Fruit fly (Drosophila melanogaster) whole organism, wandering third instar larva: ENCODE measurements around the gene out.

ENCODE experiments used
- Abd-B ChIP-seq: fragments of >200 bp; optimal IDR thresholded peaks from 2 replicates; lab custom pipeline; 2017; ENCODE audit warnings: missing biosample characterization, missing genetic modification characterization
- CG32264 ChIP-seq: fragments of 200-800 bp; sonication (Bioruptor generic); optimal IDR thresholded peaks from 2 replicates; lab custom pipeline; 2016; ENCODE audit warnings: missing biosample characterization, missing genetic modification characterization
- Hr78 ChIP-seq: fragments of >200 bp; optimal IDR thresholded peaks from 2 replicates; lab custom pipeline; 2017; ENCODE audit warnings: missing biosample characterization, missing genetic modification characterization
- Myc ChIP-seq: fragments of >200 bp; optimal IDR thresholded peaks from 2 replicates; lab custom pipeline; 2017
- Vsx2 ChIP-seq: fragments of 200-300, 225-300 bp; sonication (Bioruptor generic); optimal IDR thresholded peaks from 2 replicates; lab custom pipeline; 2018; ENCODE audit warnings: missing biosample characterization, missing genetic modification characterization; ENCODE audit not compliant: partially characterized antibody
- dmrt93B ChIP-seq: fragments of 200-800 bp; sonication (Bioruptor generic); optimal IDR thresholded peaks from 2 replicates; lab custom pipeline; 2018; ENCODE audit warnings: missing biosample characterization, mild to moderate bottlenecking, missing genetic modification characterization
- dsf ChIP-seq: sonication (Bioruptor generic); optimal IDR thresholded peaks from 2 replicates; lab custom pipeline; 2016; ENCODE audit warnings: missing biosample characterization, missing genetic modification characterization, borderline replicate concordance
- ey ChIP-seq: fragments of 200-800 bp; sonication (Bioruptor generic); optimal IDR thresholded peaks from 2 replicates; lab custom pipeline; 2016; ENCODE audit warnings: missing biosample characterization, missing genetic modification characterization
- fru ChIP-seq: fragments of 200-800 bp; sonication (Bioruptor generic); optimal IDR thresholded peaks from 3 replicates; lab custom pipeline; 2016; ENCODE audit warnings: missing biosample characterization, mild to moderate bottlenecking, missing genetic modification characterization
- h ChIP-seq: fragments of 200-800 bp; sonication (Bioruptor generic); optimal IDR thresholded peaks from 3 replicates; lab custom pipeline; 2016; ENCODE audit warnings: missing biosample characterization, mild to moderate bottlenecking, missing genetic modification characterization
- lola ChIP-seq: fragments of >200 bp; optimal IDR thresholded peaks from 2 replicates; lab custom pipeline; 2017; ENCODE audit warnings: missing biosample characterization, missing genetic modification characterization
- pan ChIP-seq: fragments of >200 bp; optimal IDR thresholded peaks from 2 replicates; lab custom pipeline; 2017
- rgr ChIP-seq: fragments of 200-800 bp; sonication (Bioruptor generic); optimal IDR thresholded peaks from 3 replicates; lab custom pipeline; 2016; ENCODE audit warnings: missing biosample characterization, mild to moderate bottlenecking, missing genetic modification characterization
- tai ChIP-seq: sonication (Bioruptor generic); optimal IDR thresholded peaks from 2 replicates; lab custom pipeline; 2016; ENCODE audit warnings: missing biosample characterization, missing genetic modification characterization

- TF ChIP-seq CG32264 (GFP tag; lab: Kevin White, UChicago) (no peak), lola (GFP tag; lab: Kevin White, UChicago) (no peak), Myc (lab: Kevin White, UChicago) (no peak), dmrt93B (GFP tag; lab: Kevin White, UChicago) (no peak), tai (GFP tag; lab: Kevin White, UChicago) (no peak), Abd-B (GFP tag; lab: Kevin White, UChicago) (no peak), fru (no peak), pan (lab: Kevin White, UChicago) (no peak), rgr (GFP tag; lab: Kevin White, UChicago) (no peak), h (GFP tag; lab: Kevin White, UChicago) (no peak), ey (GFP tag; lab: Kevin White, UChicago) (no peak), Hr78 (GFP tag; lab: Kevin White, UChicago) (no peak), dsf (GFP tag; lab: Kevin White, UChicago) (no peak), Vsx2 (GFP tag; lab: Kevin White, UChicago) (no peak)
Observed at dm6 chrX:19369865-19370264, 48.0 kb upstream of the out start.
